Fruit fly (Drosophila melanogaster) whole organism, adult: Measurements from ENCODE around the gene CG10068.

Experiments
- CG33017 ChIP-seq: fragments of 200-800 bp; sonication (Bioruptor generic); optimal IDR thresholded peaks from 2 replicates; lab custom pipeline; 2018; ENCODE audit warnings: missing biosample characterization, mild to moderate bottlenecking, missing genetic modification characterization, moderate library complexity
- CG7045 ChIP-seq: fragments of 200-800 bp; sonication (Bioruptor generic); optimal IDR thresholded peaks from 2 replicates; lab custom pipeline; 2017; ENCODE audit warnings: missing biosample characterization, mild to moderate bottlenecking, missing genetic modification characterization
- CG7101 ChIP-seq: fragments of 200-800 bp; sonication (Bioruptor generic); optimal IDR thresholded peaks from 2 replicates; lab custom pipeline; 2018; ENCODE audit warnings: missing biosample characterization, mild to moderate bottlenecking, missing genetic modification characterization, moderate library complexity
- Clk ChIP-seq: fragments of 200-800 bp; sonication (Bioruptor generic); optimal IDR thresholded peaks from 2 replicates; lab custom pipeline; 2017; ENCODE audit warnings: missing biosample characterization, missing genetic modification characterization
- Crg-1 ChIP-seq: fragments of 200-800 bp; sonication (Bioruptor generic); optimal IDR thresholded peaks from 2 replicates; lab custom pipeline; 2016; ENCODE audit warnings: missing biosample characterization, missing genetic modification characterization
- Mnt ChIP-seq: fragments of 200-800 bp; sonication (Bioruptor generic); optimal IDR thresholded peaks from 2 replicates; lab custom pipeline; 2016; ENCODE audit warnings: missing biosample characterization, mild to moderate bottlenecking, missing genetic modification characterization
- cic ChIP-seq: fragments of 200-800 bp; sonication (Bioruptor generic); optimal IDR thresholded peaks from 2 replicates; lab custom pipeline; 2017; ENCODE audit warnings: missing biosample characterization, mild to moderate bottlenecking, missing genetic modification characterization, moderate library complexity
- cnc ChIP-seq, 2 experiments: fragments of >200 bp; optimal IDR thresholded peaks; 2 replicates each; lab custom pipeline; 2017
- kay ChIP-seq: fragments of 200-800 bp; sonication (Bioruptor generic); peaks from one replicate; lab custom pipeline; 2016; ENCODE audit warnings: missing biosample characterization, missing genetic modification characterization, borderline replicate concordance
- ovo ChIP-seq: fragments of 200-800 bp; sonication (Bioruptor generic); optimal IDR thresholded peaks from 2 replicates; lab custom pipeline; 2016; ENCODE audit warnings: missing biosample characterization, missing genetic modification characterization
- pad ChIP-seq: fragments of 200-800 bp; sonication (Bioruptor generic); optimal IDR thresholded peaks from 3 replicates; lab custom pipeline; 2017; ENCODE audit warnings: missing biosample characterization, missing genetic modification characterization, mild to moderate bottlenecking, moderate library complexity, missing genetic modification reagents
- tj ChIP-seq: fragments of 200-800 bp; sonication (Bioruptor generic); optimal IDR thresholded peaks from 3 replicates; lab custom pipeline; 2017; ENCODE audit warnings: missing biosample characterization, mild to moderate bottlenecking, missing genetic modification characterization, moderate library complexity

DNA sequence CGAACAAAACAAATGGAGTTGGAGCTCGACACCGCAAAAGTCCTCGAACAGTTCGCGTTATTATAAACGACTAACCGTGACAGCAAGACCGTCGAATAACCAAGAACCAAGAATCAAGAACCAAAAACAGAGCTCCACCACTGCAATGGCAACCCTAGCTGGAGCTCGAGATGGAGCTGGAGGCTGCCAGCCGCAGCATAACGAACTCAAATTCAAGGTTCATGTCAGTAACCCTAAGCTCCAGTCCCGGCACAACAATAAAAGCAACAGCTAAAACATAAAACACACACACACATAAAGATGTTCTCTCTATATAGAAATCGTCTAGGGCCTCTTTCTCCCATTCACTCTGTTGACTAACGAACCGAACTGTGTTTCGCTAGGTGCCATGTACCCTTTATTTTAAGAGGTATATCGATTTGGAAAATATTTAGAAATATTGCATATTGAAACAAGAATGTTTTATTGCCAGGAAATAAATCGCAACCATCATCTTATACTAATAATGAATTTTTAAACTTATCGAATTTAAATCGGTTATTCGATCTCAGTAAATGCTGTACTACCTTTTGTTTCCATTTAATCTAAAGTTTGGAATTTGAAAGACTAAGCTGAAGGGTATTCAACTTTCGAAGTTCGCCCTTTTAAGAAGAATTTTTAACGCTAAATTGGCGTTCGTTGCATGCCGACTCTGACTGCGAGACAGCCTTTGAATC, 43.7 kb upstream of the CG10068 start:
- TF ChIP-seq cic (GFP tag; lab: Kevin White, UChicago) (no peak), pad (GFP tag; lab: Kevin White, UChicago) (no peak), kay (GFP tag; lab: Kevin White, UChicago) (no peak), tj (no peak), cnc (optimal IDR thresholded peaks at IDR 0.05; lab: Kevin White, UChicago) (no peak), CG33017 (tag; lab: Kevin White, UChicago) (no peak), CG7101 (tag; lab: Kevin White, UChicago) (no peak), ovo (GFP tag; lab: Kevin White, UChicago) (no peak), CG7045 (GFP tag; lab: Kevin White, UChicago) (no peak), Clk (GFP tag; lab: Kevin White, UChicago) (no peak), Crg-1 (GFP tag; lab: Kevin White, UChicago) (no peak), Mnt (GFP tag; lab: Kevin White, UChicago) (no peak)
